Worm (Caenorhabditis elegans): ENCODE results near the gene R08D7.7.

ce11 chrIII:9035037-9035436, 45.2 kb downstream of the R08D7.7 start:
- TF ChIP-seq mdl-1 (tag; optimal IDR thresholded peaks at IDR 0.05) (no peak), ama-1 (optimal IDR thresholded peaks at IDR 0.05) (no peak)
